Fruit fly (Drosophila melanogaster): Measurements from ENCODE around the gene CG15211.

CG15211 gene

dm6 chrX:10735682-10736353 lies 36.5 kb upstream of the CG15211 start (continued):
- TF ChIP-seq CG17829 (tag; optimal IDR thresholded peaks at IDR 0.05) = no peak
- TF ChIP-seq maf-S (GFP tag; optimal IDR thresholded peaks at IDR 0.05) = no peak
- no peak for TF ChIP-seq seq (GFP tag; IDR thresholded peaks at IDR 0.05)
- no peak for TF ChIP-seq crc (GFP tag; optimal IDR thresholded peaks at IDR 0.05)
- no peak for TF ChIP-seq dmrt11E (tag; optimal IDR thresholded peaks at IDR 0.05)
- TF ChIP-seq CG17359 (tag; optimal IDR thresholded peaks at IDR 0.05) = no peak
- TF ChIP-seq CG7556 (GFP tag; optimal IDR thresholded peaks at IDR 0.05) = peak; percentile 2
- no peak for TF ChIP-seq Nf-YA (GFP tag; IDR thresholded peaks at IDR 0.05)
- TF ChIP-seq gro (GFP tag; optimal IDR thresholded peaks at IDR 0.05) = no peak
- no peak for TF ChIP-seq CG13296 (GFP tag; optimal IDR thresholded peaks at IDR 0.05)
- TF ChIP-seq Doc2 (GFP tag; IDR thresholded peaks at IDR 0.05) = no peak
- TF ChIP-seq CG33213 (GFP tag; optimal IDR thresholded peaks at IDR 0.05) = no peak
- TF ChIP-seq Rfx (GFP tag; IDR thresholded peaks at IDR 0.05) = no peak
- no peak for TF ChIP-seq NK7.1 (GFP tag; optimal IDR thresholded peaks at IDR 0.05)
- TF ChIP-seq otp (GFP tag; IDR thresholded peaks at IDR 0.05) = no peak
- no peak for TF ChIP-seq CG17912 (GFP tag; optimal IDR thresholded peaks at IDR 0.05)
- no peak for TF ChIP-seq CG16813 (GFP tag; IDR thresholded peaks at IDR 0.05; ENCODE audit: partially characterized antibody)
- TF ChIP-seq Ada2b (GFP tag; IDR thresholded peaks at IDR 0.05) = no peak
- peak; percentile 79 for TF ChIP-seq cg (GFP tag; optimal IDR thresholded peaks at IDR 0.05)
- TF ChIP-seq CG11504 (tag; optimal IDR thresholded peaks at IDR 0.05) = peak; percentile 36
- no peak for TF ChIP-seq ATbp (GFP tag; optimal IDR thresholded peaks at IDR 0.05)
- TF ChIP-seq Hey (tag; optimal IDR thresholded peaks at IDR 0.05) = no peak
- no peak for TF ChIP-seq ttk (GFP tag; IDR thresholded peaks at IDR 0.05)
- no peak for TF ChIP-seq CG17186 (GFP tag; optimal IDR thresholded peaks at IDR 0.05)
- no peak for TF ChIP-seq esg (GFP tag; conservative IDR thresholded peaks at IDR 0.05)
- no peak for TF ChIP-seq CG13424 (tag; optimal IDR thresholded peaks at IDR 0.05)
- no peak for TF ChIP-seq Opbp (GFP tag; IDR thresholded peaks at IDR 0.05; ENCODE audit: partially characterized antibody)
- no peak for TF ChIP-seq slp2 (GFP tag; optimal IDR thresholded peaks at IDR 0.05)
- TF ChIP-seq TFAM (GFP tag; optimal IDR thresholded peaks at IDR 0.05) = no peak
- TF ChIP-seq zen2 (GFP tag; IDR thresholded peaks at IDR 0.05; ENCODE audit: partially characterized antibody) = no peak
- peak; percentile 93 for TF ChIP-seq chinmo (GFP tag; IDR thresholded peaks at IDR 0.05; ENCODE audit: partially characterized antibody)
- no peak for TF ChIP-seq Sox100B (GFP tag; optimal IDR thresholded peaks at IDR 0.05)
- TF ChIP-seq chm (GFP tag; IDR thresholded peaks at IDR 0.05) = no peak
- TF ChIP-seq sr (GFP tag; IDR thresholded peaks at IDR 0.05) = 0 out of 3 replicates have a peak, but pooled peaks have one; percentile 58
- TF ChIP-seq B-H2 (GFP tag; optimal IDR thresholded peaks at IDR 0.05) = no peak
- no peak for TF ChIP-seq CG12744 (GFP tag; optimal IDR thresholded peaks at IDR 0.05)
- no peak for TF ChIP-seq Gsc (GFP tag; IDR thresholded peaks at IDR 0.05)
- no peak for TF ChIP-seq CG10321 (GFP tag; IDR thresholded peaks at IDR 0.05)
- TF ChIP-seq sd (tag; optimal IDR thresholded peaks at IDR 0.05) = no peak
- no peak for TF ChIP-seq Jarid2 (GFP tag; optimal IDR thresholded peaks at IDR 0.05)
- TF ChIP-seq Deaf1 (tag; optimal IDR thresholded peaks at IDR 0.05) = peak; percentile 49
- no peak for TF ChIP-seq tio (GFP tag; optimal IDR thresholded peaks at IDR 0.05)
- peak; percentile 33 for TF ChIP-seq gem (tag; optimal IDR thresholded peaks at IDR 0.05)
- no peak for TF ChIP-seq CG18262 (tag; optimal IDR thresholded peaks at IDR 0.05)
- TF ChIP-seq CG3847 (GFP tag; IDR thresholded peaks at IDR 0.05) = no peak
- no peak for TF ChIP-seq CG30431 (GFP tag; optimal IDR thresholded peaks at IDR 0.05)
- TF ChIP-seq CG10209 (GFP tag; optimal IDR thresholded peaks at IDR 0.05) = no peak
- no peak for TF ChIP-seq CrebB (tag; optimal IDR thresholded peaks at IDR 0.05)
- no peak for TF ChIP-seq CG14667 (GFP tag; IDR thresholded peaks at IDR 0.05)
- no peak for TF ChIP-seq CG7357 (GFP tag; IDR thresholded peaks at IDR 0.05)
- no peak for TF ChIP-seq CG12236 (GFP tag; optimal IDR thresholded peaks at IDR 0.05)
